Worm (Caenorhabditis elegans): Measurements from ENCODE around the gene semi-1.

Gene semi-1

ce11 chrV:13468190-13468765 lies 46.7 kb downstream of the semi-1 start, which contains the start of the genes F25H9.6 and F25H9.7:
TSS of gene F25H9.6 (minus strand) at chrV:13468361.
TSS of gene F25H9.7 (plus strand) at chrV:13468376.
- TF ChIP-seq hrde-1 (tag; optimal IDR thresholded peaks at IDR 0.05; ENCODE audit: borderline replicate concordance), result peak; percentile 76
- TF ChIP-seq egl-44 (GFP tag; IDR thresholded peaks at IDR 0.05), result peak; percentile 53; the same call in 1 of the 2 replicates
- TF ChIP-seq F39B2.1 (GFP tag; IDR thresholded peaks at IDR 0.05), result 0 out of 2 replicates have a peak, but pooled peaks have one; percentile 45
- TF ChIP-seq K12H6.12 (tag; optimal IDR thresholded peaks at IDR 0.05), result peak; percentile 92
- TF ChIP-seq F33H1.4 (GFP tag; IDR thresholded peaks at IDR 0.05), result peak; percentile 58
- TF ChIP-seq lag-1 (GFP tag; IDR thresholded peaks at IDR 0.05), result no peak
- no peak for TF ChIP-seq gei-17 (GFP tag; optimal IDR thresholded peaks at IDR 0.05)
- TF ChIP-seq attf-6 (GFP tag; IDR thresholded peaks at IDR 0.05), result peak; percentile 66
- TF ChIP-seq dox-1 (GFP tag; IDR thresholded peaks at IDR 0.05), result peak; percentile 88; the same call in 1 of the 2 replicates
- no peak for TF ChIP-seq lin-26 (GFP tag; IDR thresholded peaks at IDR 0.05)
- TF ChIP-seq bed-1 (GFP tag; IDR thresholded peaks at IDR 0.05), result 0 out of 2 replicates have a peak, but pooled peaks have one; percentile 37
- peak; percentile 51; the same call in 1 of the 2 replicates for TF ChIP-seq ceh-91 (GFP tag; IDR thresholded peaks at IDR 0.05)
- no peak for TF ChIP-seq ztf-6 (GFP tag; IDR thresholded peaks at IDR 0.05)
- TF ChIP-seq unc-130 (GFP tag; optimal IDR thresholded peaks at IDR 0.05), result peak; percentile 96
- TF ChIP-seq xnd-1 (tag; optimal IDR thresholded peaks at IDR 0.05), result peak; percentile 44
- peak; percentile 79 for TF ChIP-seq ceh-100 (GFP tag; IDR thresholded peaks at IDR 0.05)
- TF ChIP-seq hmg-20 (GFP tag; IDR thresholded peaks at IDR 0.05), result peak; percentile 82
- TF ChIP-seq mes-4 (tag; optimal IDR thresholded peaks at IDR 0.05), result no peak
- peak; percentile 79 for TF ChIP-seq athp-1 (tag; optimal IDR thresholded peaks at IDR 0.05)
- TF ChIP-seq akir-1 (GFP tag; optimal IDR thresholded peaks at IDR 0.05), result peak; percentile 91
- no peak for TF ChIP-seq T07F8.4 (tag; optimal IDR thresholded peaks at IDR 0.05)
- peak; percentile 95 for TF ChIP-seq ZK185.1 (tag; optimal IDR thresholded peaks at IDR 0.05; ENCODE audit: poor library complexity, severe bottlenecking)
- TF ChIP-seq rpc-1 (optimal IDR thresholded peaks at IDR 0.05), result no peak
- no peak for TF ChIP-seq rpc-1 (tag; optimal IDR thresholded peaks at IDR 0.05)
- peak; percentile 77 for TF ChIP-seq lin-40 (tag; optimal IDR thresholded peaks at IDR 0.05)
- TF ChIP-seq D2030.7 (GFP tag; IDR thresholded peaks at IDR 0.05), result peak; percentile 77
- TF ChIP-seq lsl-1 (GFP tag; optimal IDR thresholded peaks at IDR 0.05), result peak; percentile 52
- TF ChIP-seq sea-2 (GFP tag; IDR thresholded peaks at IDR 0.05), result peak; percentile 47; the same call in 1 of the 2 replicates
- no peak for TF ChIP-seq snpc-4 (GFP tag; optimal IDR thresholded peaks at IDR 0.05)
- peak in 1 of 4 experiments; percentile 54 for TF ChIP-seq snpc-4 (tag; optimal IDR thresholded peaks at IDR 0.05)
- peak; percentile 57; the same call in 1 of the 2 replicates for TF ChIP-seq B0336.3 (GFP tag; IDR thresholded peaks at IDR 0.05)
- TF ChIP-seq hsf-1 (GFP tag; IDR thresholded peaks at IDR 0.05), result peak; percentile 60; the same call in 1 of the 2 replicates
- TF ChIP-seq pbrm-1 (GFP tag; IDR thresholded peaks at IDR 0.05), result peak; percentile 70; the same call in 1 of the 2 replicates
- TF ChIP-seq hlh-26 (GFP tag; conservative IDR thresholded peaks at IDR 0.05), result no peak
- no peak for TF ChIP-seq ztf-3 (GFP tag; optimal IDR thresholded peaks at IDR 0.05)
- TF ChIP-seq zim-3 (tag; optimal IDR thresholded peaks at IDR 0.05), result peak; percentile 90
- TF ChIP-seq Y67H2A.10 (GFP tag; conservative IDR thresholded peaks at IDR 0.05), result 0 out of 2 replicates have a peak, but pooled peaks have one; percentile 45
- TF ChIP-seq ztf-18 (tag; optimal IDR thresholded peaks at IDR 0.05), result peak; percentile 12
- TF ChIP-seq him-1 (tag; optimal IDR thresholded peaks at IDR 0.05), result peak; percentile 86
- TF ChIP-seq F57A8.1 (GFP tag; optimal IDR thresholded peaks at IDR 0.05), result no peak
- peak; percentile 59; the same call in 1 of the 2 replicates for TF ChIP-seq ekl-4 (GFP tag; IDR thresholded peaks at IDR 0.05)
- no peak for TF ChIP-seq lsy-27 (tag; optimal IDR thresholded peaks at IDR 0.05; ENCODE audit: borderline replicate concordance, insufficient read depth)
- no peak for TF ChIP-seq nfya-2 (GFP tag; IDR thresholded peaks at IDR 0.05)
- peak; percentile 99 for TF ChIP-seq ccch-3 (GFP tag; optimal IDR thresholded peaks at IDR 0.05)
- TF ChIP-seq ama-1 (optimal IDR thresholded peaks at IDR 0.05), result no peak
- peak in 1 of 2 experiments; percentile 63 for TF ChIP-seq ama-1 (GFP tag; optimal IDR thresholded peaks at IDR 0.05)
- peak; percentile 31 for TF ChIP-seq snpc-1.3 (tag; optimal IDR thresholded peaks at IDR 0.05; ENCODE audit: insufficient read depth)
- TF ChIP-seq nfyb-1 (GFP tag; IDR thresholded peaks at IDR 0.05), result peak; percentile 81
